Fruit fly (Drosophila melanogaster): ENCODE measurements around the gene Graf.

The Graf gene

dm6 chrX:15733995-15734394, 26.5 kb downstream of the Graf start, which contains the start of the genes CG12379 and MagR (continued):
- TF ChIP-seq Fer2 (tag; optimal IDR thresholded peaks at IDR 0.05), result peak; percentile 57
- peak; percentile 80 for TF ChIP-seq nmo (GFP tag; optimal IDR thresholded peaks at IDR 0.05)
- no peak for TF ChIP-seq CG10654 (GFP tag; optimal IDR thresholded peaks at IDR 0.05)
- TF ChIP-seq pum (GFP tag; optimal IDR thresholded peaks at IDR 0.05), result peak; percentile 55
- TF ChIP-seq CG11504 (tag; optimal IDR thresholded peaks at IDR 0.05), result no peak
- TF ChIP-seq jumu (GFP tag; optimal IDR thresholded peaks at IDR 0.05), result peak; percentile 52
- TF ChIP-seq knrl (GFP tag; IDR thresholded peaks at IDR 0.05; ENCODE audit: partially characterized antibody), result peak; percentile 86
- no peak for TF ChIP-seq en (GFP tag; optimal IDR thresholded peaks at IDR 0.05)
- TF ChIP-seq CG31388 (GFP tag; optimal IDR thresholded peaks at IDR 0.05), result no peak
- no peak for TF ChIP-seq CG5245 (GFP tag; optimal IDR thresholded peaks at IDR 0.05)
- TF ChIP-seq CG15696 (tag; optimal IDR thresholded peaks at IDR 0.05), result peak; percentile 59
- no peak for TF ChIP-seq HLHmδ (GFP tag; optimal IDR thresholded peaks at IDR 0.05)
- TF ChIP-seq CG32767 (GFP tag; IDR thresholded peaks at IDR 0.05), result no peak
- TF ChIP-seq CG7357 (GFP tag; IDR thresholded peaks at IDR 0.05), result 0 out of 3 replicates have a peak, but pooled peaks have one; percentile 37
- no peak for TF ChIP-seq cad (GFP tag; optimal IDR thresholded peaks at IDR 0.05)
- TF ChIP-seq Adf1 (GFP tag; IDR thresholded peaks at IDR 0.05), result 0 out of 2 replicates have a peak, but pooled peaks have one; percentile 20
- no peak for TF ChIP-seq CG15601 (tag; optimal IDR thresholded peaks at IDR 0.05)
- TF ChIP-seq Hr78 (GFP tag; optimal IDR thresholded peaks at IDR 0.05), result no peak
- TF ChIP-seq Taf1 (GFP tag; IDR thresholded peaks at IDR 0.05), result peak; percentile 30; the same call in 1 of the 2 replicates
- no peak for TF ChIP-seq da (GFP tag; optimal IDR thresholded peaks at IDR 0.05)
- TF ChIP-seq sima (GFP tag; optimal IDR thresholded peaks at IDR 0.05), result no peak
- no peak for TF ChIP-seq CG14050 (GFP tag; IDR thresholded peaks at IDR 0.05)
- peak; percentile 47 for TF ChIP-seq CG9876 (GFP tag; optimal IDR thresholded peaks at IDR 0.05)
- peak; percentile 65 for TF ChIP-seq CG12391 (tag; optimal IDR thresholded peaks at IDR 0.05)
- TF ChIP-seq Dek (tag; optimal IDR thresholded peaks at IDR 0.05), result no peak
- TF ChIP-seq Sry-δ (GFP tag; optimal IDR thresholded peaks at IDR 0.05), result peak; percentile 85
- TF ChIP-seq crol (GFP tag; IDR thresholded peaks at IDR 0.05), result no peak
- TF ChIP-seq ATbp (GFP tag; optimal IDR thresholded peaks at IDR 0.05), result no peak
- TF ChIP-seq Atf6 (GFP tag; IDR thresholded peaks at IDR 0.05), result peak; percentile 59; the same call in 1 of the 2 replicates
- no peak for TF ChIP-seq Hey (tag; optimal IDR thresholded peaks at IDR 0.05)
- TF ChIP-seq ato (GFP tag; IDR thresholded peaks at IDR 0.05; ENCODE audit: partially characterized antibody), result 0 out of 2 replicates have a peak, but pooled peaks have one; percentile 31
- no peak for TF ChIP-seq sens-2 (GFP tag; IDR thresholded peaks at IDR 0.05)
- TF ChIP-seq Mes4 (GFP tag; optimal IDR thresholded peaks at IDR 0.05), result peak; percentile 25
- peak; percentile 57 for TF ChIP-seq Atf-2 (GFP tag; optimal IDR thresholded peaks at IDR 0.05)
- TF ChIP-seq CG2712 (tag; optimal IDR thresholded peaks at IDR 0.05), result peak; percentile 67
- TF ChIP-seq ftz-f1 (GFP tag; optimal IDR thresholded peaks at IDR 0.05), result no peak
- no peak for TF ChIP-seq run (tag; optimal IDR thresholded peaks at IDR 0.05)
- peak; percentile 34; the same call in 1 of the 2 replicates for TF ChIP-seq E2f2 (GFP tag; IDR thresholded peaks at IDR 0.05)
- TF ChIP-seq CG15269 (tag; optimal IDR thresholded peaks at IDR 0.05), result no peak
- TF ChIP-seq nerfin-2 (GFP tag; IDR thresholded peaks at IDR 0.05; ENCODE audit: partially characterized antibody), result peak; percentile 62
- TF ChIP-seq Ssrp (tag; optimal IDR thresholded peaks at IDR 0.05), result peak; percentile 44
- TF ChIP-seq Hr3 (GFP tag; optimal IDR thresholded peaks at IDR 0.05), result peak; percentile 54
- TF ChIP-seq CG43689 (GFP tag; IDR thresholded peaks at IDR 0.05), result no peak
- TF ChIP-seq CG12659 (GFP tag; optimal IDR thresholded peaks at IDR 0.05), result peak; percentile 71
- TF ChIP-seq abd-A (tag; optimal IDR thresholded peaks at IDR 0.05), result no peak
- no peak for TF ChIP-seq ttk (GFP tag; IDR thresholded peaks at IDR 0.05)
- TF ChIP-seq yki (optimal IDR thresholded peaks at IDR 0.05), result no peak
- no peak for TF ChIP-seq Sox100B (GFP tag; optimal IDR thresholded peaks at IDR 0.05)
- no peak for TF ChIP-seq Ravus (GFP tag; IDR thresholded peaks at IDR 0.05)
- no peak for TF ChIP-seq chm (GFP tag; IDR thresholded peaks at IDR 0.05)
- peak; percentile 74 for TF ChIP-seq CG9932 (GFP tag; IDR thresholded peaks at IDR 0.05)
- TF ChIP-seq CG15011 (GFP tag; optimal IDR thresholded peaks at IDR 0.05), result no peak
